Worm (Caenorhabditis elegans) whole organism, L3 larva: ENCODE data around the gene pfd-2.

Experiments used
- ceh-82 ChIP-seq: fragments of 150-350 bp; optimal IDR thresholded peaks from 2 replicates; lab custom pipeline; 2014; ENCODE audit warnings: missing biosample characterization, missing genetic modification characterization
- egl-27 ChIP-seq: sonication (generic microtip); optimal IDR thresholded peaks from 4 replicates; lab custom pipeline; 2017; ENCODE audit warnings: missing biosample characterization, missing genetic modification reagents, missing genetic modification characterization
- elt-2 ChIP-seq: sonication (generic microtip); optimal IDR thresholded peaks from 2 replicates; lab custom pipeline; 2016; ENCODE audit warnings: missing genetic modification reagents, mild to moderate bottlenecking, missing genetic modification characterization, missing compliant biosample characterization
- elt-3 ChIP-seq, 3 experiments: fragments of 150-350 bp in 1 of 3; sonication (generic microtip) in 2 of 3; optimal IDR thresholded peaks; 2 replicates in 2 of 3; 4 replicates in 1 of 3; lab custom pipeline; 2014 to 2017; ENCODE audit warnings: missing biosample characterization in 3 of 3, missing genetic modification characterization in 3 of 3
- nhr-11 ChIP-seq: fragments of 150-350 bp; optimal IDR thresholded peaks from 2 replicates; lab custom pipeline; 2014; ENCODE audit warnings: missing biosample characterization, missing genetic modification characterization
- nhr-28 ChIP-seq: fragments of 150-350 bp; optimal IDR thresholded peaks from 2 replicates; lab custom pipeline; 2014; ENCODE audit warnings: missing biosample characterization, missing genetic modification characterization
- snpc-4 ChIP-seq: fragments of 150-350 bp; optimal IDR thresholded peaks from 2 replicates; lab custom pipeline; 2014; ENCODE audit warnings: missing biosample characterization, missing genetic modification characterization
- unc-62 ChIP-seq: fragments of 150-350 bp; sonication (generic microtip); optimal IDR thresholded peaks from 4 replicates; lab custom pipeline; 2014; ENCODE audit warnings: missing biosample characterization, missing genetic modification reagents, missing genetic modification characterization

DNA sequence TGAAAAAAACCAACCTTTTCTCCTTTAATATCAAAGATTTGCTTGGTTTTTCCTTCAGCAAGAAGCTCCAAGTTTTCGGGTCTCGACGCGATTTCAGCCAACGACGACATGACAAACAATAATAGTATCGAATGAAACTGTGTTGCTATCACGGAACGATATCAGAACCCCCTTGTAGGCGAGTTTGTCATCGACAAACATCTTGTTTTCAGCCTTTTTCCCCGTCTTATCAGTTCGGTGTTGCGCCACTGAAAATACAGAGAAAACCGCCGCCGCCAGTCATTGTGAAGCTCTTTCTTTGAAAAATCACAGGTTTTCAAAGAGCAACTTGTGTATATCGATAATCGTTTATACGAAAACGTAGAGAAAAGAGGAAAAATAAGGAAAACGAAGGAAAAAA is 45.9 kb downstream of the pfd-2 start, which contains the start of gene paic-1:
- TF ChIP-seq egl-27 (no peak), unc-62 (no peak), elt-2 (tag; lab: Kevin White, UChicago) (peak; percentile 80), snpc-4 (no peak), ceh-82 (no peak), elt-3 (tag; optimal IDR thresholded peaks at IDR 0.05; lab: Kevin White, UChicago) (no peak), nhr-28 (no peak), nhr-11 (tag; lab: Kevin White, UChicago) (no peak)
